Fruit fly (Drosophila melanogaster) ovary, adult (tissue): ENCODE results near the gene Bdbt.

ENCODE experiments used
- CG17801 ChIP-seq: fragments of 200-800 bp; optimal IDR thresholded peaks from 2 replicates; lab custom pipeline; 2019; ENCODE audit warnings: missing biosample characterization, mild to moderate bottlenecking, missing genetic modification characterization, moderate library complexity; ENCODE audit not compliant: partially characterized antibody

Gene Bdbt

dm6 chr3R:21107907-21108591, 10.6 kb downstream of the Bdbt start, which contains the start of the genes Sec15 and rtet:
Sec15 (minus strand) TSS chr3R:21107972.
rtet (plus strand) TSS chr3R:21108446.
- TF ChIP-seq CG17801 (GFP tag; lab: Kevin White, UChicago) = peak; percentile 73

- no peak for TF ChIP-seq CG17801 (GFP tag; lab: Kevin White, UChicago)
These were observed 16.2 kb downstream of the Bdbt start for dm6 chr3R:21102477-21102876.

dm6 chr3R:21101453-21102214, 17.0 kb downstream of the Bdbt start, which contains the start of the genes CG7044 and Tbc1d22:
CG7044 (minus strand) TSS chr3R:21101718.
Tbc1d22 (plus strand) TSS chr3R:21102199.
- TF ChIP-seq CG17801 (GFP tag; lab: Kevin White, UChicago) = peak; percentile 15

- peak; percentile 95 for TF ChIP-seq CG17801 (GFP tag; lab: Kevin White, UChicago)
These were observed 21.0 kb downstream of the Bdbt start, which contains the start of gene RhoGAP93B for dm6 chr3R:21097631-21098117. RhoGAP93B (minus strand) TSS chr3R:21097827.

- TF ChIP-seq CG17801 (GFP tag; lab: Kevin White, UChicago) = no peak
These were observed 21.5 kb downstream of the Bdbt start for dm6 chr3R:21097160-21097559.

- TF ChIP-seq CG17801 (GFP tag; lab: Kevin White, UChicago) = no peak
These were observed 22.0 kb downstream of the Bdbt start for dm6 chr3R:21096532-21097143.

dm6 chr3R:21094292-21094691, 24.4 kb downstream of the Bdbt start:
- no peak for TF ChIP-seq CG17801 (GFP tag; lab: Kevin White, UChicago)

- TF ChIP-seq CG17801 (GFP tag; lab: Kevin White, UChicago) = no peak
These were observed 25.8 kb downstream of the Bdbt start for dm6 chr3R:21092829-21093228.

dm6 chr3R:21092036-21092435, 26.6 kb downstream of the Bdbt start:
- TF ChIP-seq CG17801 (GFP tag; lab: Kevin White, UChicago) = no peak

dm6 chr3R:21091500-21091899, 27.2 kb downstream of the Bdbt start:
- no peak for TF ChIP-seq CG17801 (GFP tag; lab: Kevin White, UChicago)

dm6 chr3R:21090230-21091021, 28.2 kb downstream of the Bdbt start:
- TF ChIP-seq CG17801 (GFP tag; lab: Kevin White, UChicago) = no peak

- TF ChIP-seq CG17801 (GFP tag; lab: Kevin White, UChicago) = no peak
These were observed 29.2 kb downstream of the Bdbt start for dm6 chr3R:21089416-21089815.

- TF ChIP-seq CG17801 (GFP tag; lab: Kevin White, UChicago) = no peak
These were observed 33.7 kb downstream of the Bdbt start for dm6 chr3R:21084979-21085378.

- no peak for TF ChIP-seq CG17801 (GFP tag; lab: Kevin White, UChicago)
These were observed 37.6 kb downstream of the Bdbt start, which contains the start of gene HHEX for dm6 chr3R:21080876-21081586. HHEX (minus strand) TSS chr3R:21080926.
